Fruit fly (Drosophila melanogaster) S2 (cell line): ENCODE results near the gene Ugt301D1.

Experiments used
- CG8478 ChIP-seq: fragments of >200 bp; optimal IDR thresholded peaks from 2 replicates; lab custom pipeline; 2018
- CTCF ChIP-seq, 2 experiments: fragments of >200 bp; optimal IDR thresholded peaks; 2 replicates each; lab custom pipeline; 2018

- no peak for TF ChIP-seq CTCF (optimal IDR thresholded peaks at IDR 0.05; lab: Kevin White, UChicago)
- TF ChIP-seq CG8478 = no peak
These were observed 40.1 kb downstream of the Ugt301D1 start for dm6 chr2L:18549470-18549869.
